Worm (Caenorhabditis elegans) whole organism, late embryonic: ENCODE data around the gene syp-2.

Experiments
- Y22D7AL.16 ChIP-seq: sonication (generic microtip); optimal IDR thresholded peaks from 2 replicates; lab custom pipeline; 2016; ENCODE audit warnings: missing genetic modification characterization, missing compliant biosample characterization
- ahr-1 ChIP-seq: sonication (generic microtip); optimal IDR thresholded peaks from 2 replicates; lab custom pipeline; 2016; ENCODE audit warnings: missing genetic modification characterization, missing compliant biosample characterization
- ama-1 ChIP-seq: fragments of 150-350 bp; optimal IDR thresholded peaks from 2 replicates; lab custom pipeline; 2014
- ceh-14 ChIP-seq: sonication (generic microtip); optimal IDR thresholded peaks from 2 replicates; lab custom pipeline; 2016; ENCODE audit warnings: missing genotype, missing genetic modification characterization, missing compliant biosample characterization
- ceh-18 ChIP-seq: sonication (generic microtip); optimal IDR thresholded peaks from 2 replicates; lab custom pipeline; 2016; ENCODE audit warnings: missing genetic modification characterization, missing compliant biosample characterization
- ceh-19 ChIP-seq: fragments of 200-800 bp; sonication (Bioruptor generic); optimal IDR thresholded peaks from 2 replicates; lab custom pipeline; 2018; ENCODE audit warnings: mild to moderate bottlenecking, missing genetic modification characterization, missing compliant biosample characterization
- ceh-45 ChIP-seq: fragments of 200-800 bp; sonication (Bioruptor generic); IDR thresholded peaks from 2 replicates; pipeline ENCODE4 v1.3.6; 2022; ENCODE audit warnings: missing genetic modification reagents, missing genetic modification characterization, missing compliant biosample characterization
- ceh-48 ChIP-seq: sonication (generic microtip); optimal IDR thresholded peaks from 2 replicates; lab custom pipeline; 2016; ENCODE audit warnings: missing genetic modification characterization, inconsistent platforms, missing compliant biosample characterization
- ceh-6 ChIP-seq: fragments of 200-800 bp; sonication (Bioruptor generic); optimal IDR thresholded peaks from 2 replicates; lab custom pipeline; 2018; ENCODE audit warnings: mild to moderate bottlenecking, missing genetic modification characterization, missing compliant biosample characterization
- che-1 ChIP-seq: sonication (generic microtip); optimal IDR thresholded peaks from 2 replicates; lab custom pipeline; 2016; ENCODE audit warnings: mild to moderate bottlenecking, missing genetic modification characterization, missing compliant biosample characterization
- dmd-4 ChIP-seq: sonication (generic microtip); optimal IDR thresholded peaks from 2 replicates; lab custom pipeline; 2016; ENCODE audit warnings: borderline replicate concordance, missing genetic modification characterization, missing compliant biosample characterization
- dve-1 ChIP-seq: sonication (generic microtip); optimal IDR thresholded peaks from 2 replicates; lab custom pipeline; 2017; ENCODE audit warnings: antibody characterized with exemption, mild to moderate bottlenecking, missing genetic modification characterization, missing compliant biosample characterization
- elt-2 ChIP-seq: sonication (generic microtip); optimal IDR thresholded peaks from 2 replicates; lab custom pipeline; 2016; ENCODE audit warnings: missing genetic modification reagents, missing genetic modification characterization, missing compliant biosample characterization
- elt-4 ChIP-seq: sonication (generic microtip); optimal IDR thresholded peaks from 2 replicates; lab custom pipeline; 2016; ENCODE audit warnings: missing genetic modification characterization, missing compliant biosample characterization
- fax-1 ChIP-seq: sonication (generic microtip); optimal IDR thresholded peaks from 2 replicates; lab custom pipeline; 2016; ENCODE audit warnings: missing genotype, missing genetic modification characterization, missing compliant biosample characterization
- fkh-10 ChIP-seq: fragments of 150-350 bp; optimal IDR thresholded peaks from 2 replicates; lab custom pipeline; 2014; ENCODE audit warnings: missing biosample characterization, missing genetic modification reagents, missing genetic modification characterization
- gmeb-2 ChIP-seq: sonication (generic microtip); optimal IDR thresholded peaks from 2 replicates; lab custom pipeline; 2016; ENCODE audit warnings: missing genetic modification characterization, inconsistent platforms, missing compliant biosample characterization
- lim-6 ChIP-seq: sonication (generic microtip); optimal IDR thresholded peaks from 2 replicates; lab custom pipeline; 2016; ENCODE audit warnings: missing genetic modification characterization, missing compliant biosample characterization
- madf-2 ChIP-seq: sonication (generic microtip); optimal IDR thresholded peaks from 2 replicates; lab custom pipeline; 2017; ENCODE audit warnings: missing genetic modification characterization, missing compliant biosample characterization
- mec-3 ChIP-seq: sonication (generic microtip); optimal IDR thresholded peaks from 2 replicates; lab custom pipeline; 2016; ENCODE audit warnings: borderline replicate concordance, missing genetic modification characterization, missing compliant biosample characterization
- nfya-1 ChIP-seq: sonication (generic microtip); optimal IDR thresholded peaks from 2 replicates; lab custom pipeline; 2017; ENCODE audit warnings: missing genetic modification characterization, mild to moderate bottlenecking, missing compliant biosample characterization, antibody characterized with exemption, moderate library complexity
- nhr-232 ChIP-seq: sonication (generic microtip); optimal IDR thresholded peaks from 2 replicates; lab custom pipeline; 2016; ENCODE audit warnings: missing genetic modification characterization, missing compliant biosample characterization
- pat-9 ChIP-seq: fragments of 200-800 bp; sonication (Bioruptor generic); optimal IDR thresholded peaks from 2 replicates; lab custom pipeline; 2018; ENCODE audit warnings: mild to moderate bottlenecking, missing genetic modification characterization, moderate library complexity, missing compliant biosample characterization
- pax-1 ChIP-seq: fragments of 150-350 bp; optimal IDR thresholded peaks from 2 replicates; lab custom pipeline; 2014; ENCODE audit warnings: missing biosample characterization, missing genetic modification characterization
- pqm-1 ChIP-seq: sonication (generic microtip); optimal IDR thresholded peaks from 2 replicates; lab custom pipeline; 2016; ENCODE audit warnings: missing genetic modification characterization, missing compliant biosample characterization
- pros-1 ChIP-seq: fragments of 150-350 bp; optimal IDR thresholded peaks from 2 replicates; lab custom pipeline; 2014; ENCODE audit warnings: missing biosample characterization, missing genetic modification reagents, missing genetic modification characterization
- ref-2 ChIP-seq: sonication (generic microtip); optimal IDR thresholded peaks from 2 replicates; lab custom pipeline; 2016; ENCODE audit warnings: missing genetic modification characterization, missing compliant biosample characterization
- rnt-1 ChIP-seq: sonication (generic microtip); optimal IDR thresholded peaks from 2 replicates; lab custom pipeline; 2016; ENCODE audit warnings: missing genetic modification characterization, missing compliant biosample characterization
- sox-4 ChIP-seq: sonication (generic microtip); optimal IDR thresholded peaks from 2 replicates; lab custom pipeline; 2017; ENCODE audit warnings: mild to moderate bottlenecking, missing genetic modification characterization, inconsistent platforms, missing compliant biosample characterization
- tbx-2 ChIP-seq: sonication (generic microtip); optimal IDR thresholded peaks from 2 replicates; lab custom pipeline; 2016; ENCODE audit warnings: missing genetic modification characterization, missing compliant biosample characterization
- tbx-7 ChIP-seq: sonication (generic microtip); optimal IDR thresholded peaks from 2 replicates; lab custom pipeline; 2016; ENCODE audit warnings: missing genotype, missing genetic modification characterization, missing compliant biosample characterization
- unc-3 ChIP-seq, 2 experiments: fragments of 200-800 bp in 1 of 2; sonication (Bioruptor generic) in 1 of 2; sonication (generic microtip) in 1 of 2; conservative IDR thresholded peaks in 1 of 2; optimal IDR thresholded peaks in 1 of 2; 2 replicates each; pipeline versions ENCODE4 v1.3.6 to Lab custom; 2016 to 2022; ENCODE audit warnings: missing compliant biosample characterization in 2 of 2, missing genetic modification characterization in 2 of 2, missing genetic modification reagents in 1 of 2
- unc-42 ChIP-seq: sonication (generic microtip); optimal IDR thresholded peaks from 2 replicates; lab custom pipeline; 2016; ENCODE audit warnings: missing genotype, missing genetic modification characterization, missing compliant biosample characterization
- unc-55 ChIP-seq: sonication (generic microtip); optimal IDR thresholded peaks from 2 replicates; lab custom pipeline; 2017; ENCODE audit warnings: missing biosample characterization, missing genetic modification reagents, missing genetic modification characterization

Gene syp-2

DNA sequence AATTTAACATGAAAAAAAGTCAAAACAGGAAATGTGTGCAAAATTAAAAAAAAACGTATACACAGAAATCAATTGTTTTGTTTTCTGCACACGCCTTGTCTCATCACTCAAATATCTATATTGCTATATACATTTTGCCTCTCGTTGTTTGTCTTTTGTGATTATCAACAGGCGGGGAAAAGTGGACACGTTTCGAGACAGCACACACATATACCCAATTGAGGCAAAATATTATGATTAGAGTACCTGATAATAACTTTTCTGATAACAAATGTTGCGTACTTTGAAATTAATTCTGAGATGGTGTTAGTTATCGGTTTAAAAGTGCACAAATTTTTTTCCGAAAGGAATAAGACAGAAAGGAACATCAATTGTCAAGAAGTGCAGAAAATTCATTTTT, 23.6 kb downstream of the syp-2 start:
- no peak for TF ChIP-seq madf-2 (tag; lab: Kevin White, UChicago)
- no peak for TF ChIP-seq nfya-1 (tag; lab: Kevin White, UChicago)
- TF ChIP-seq ama-1 (lab: Kevin White, UChicago) = no peak
- peak; percentile 91 for TF ChIP-seq elt-2
- TF ChIP-seq Y22D7AL.16 (tag; lab: Kevin White, UChicago) = no peak

DNA sequence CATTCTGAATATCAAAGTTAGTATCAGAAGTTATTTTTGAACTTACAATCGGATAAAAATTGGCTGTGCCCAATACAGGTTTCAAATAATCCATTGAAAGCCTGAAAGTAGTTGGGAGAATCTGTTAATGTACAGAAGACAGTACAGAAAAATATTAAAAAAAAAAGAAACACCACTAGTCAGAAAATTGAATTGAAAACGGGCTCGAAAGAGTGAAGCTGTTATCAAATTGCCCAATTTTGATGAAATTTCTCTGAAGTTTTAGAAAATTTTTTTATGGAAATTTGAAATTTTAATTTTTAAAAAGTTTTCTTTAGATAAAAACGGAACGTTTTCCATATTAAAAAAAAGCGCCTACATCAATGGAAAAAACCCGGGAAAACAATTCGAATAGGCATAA, 30.8 kb downstream of the syp-2 start, which contains the start of gene C18C4.7:
C18C4.7 (minus strand) TSS at position 101 of the 400 bp plus-strand sequence.
- TF ChIP-seq unc-3 (GFP tag; conservative IDR thresholded peaks at IDR 0.05; lab: Robert Waterston, UW) (no peak), unc-3 (tag; optimal IDR thresholded peaks at IDR 0.05; lab: Kevin White, UChicago) (no peak), ceh-45 (GFP tag; lab: Robert Waterston, UW) (no peak), pros-1 (tag; lab: Kevin White, UChicago) (no peak), pax-1 (tag; lab: Kevin White, UChicago) (no peak), ahr-1 (tag; lab: Kevin White, UChicago) (no peak), tbx-7 (tag; lab: Kevin White, UChicago) (no peak), ref-2 (tag; lab: Kevin White, UChicago) (no peak), nhr-232 (tag; lab: Kevin White, UChicago) (no peak), elt-4 (tag; lab: Kevin White, UChicago) (no peak), tbx-2 (tag; lab: Kevin White, UChicago) (no peak)

DNA sequence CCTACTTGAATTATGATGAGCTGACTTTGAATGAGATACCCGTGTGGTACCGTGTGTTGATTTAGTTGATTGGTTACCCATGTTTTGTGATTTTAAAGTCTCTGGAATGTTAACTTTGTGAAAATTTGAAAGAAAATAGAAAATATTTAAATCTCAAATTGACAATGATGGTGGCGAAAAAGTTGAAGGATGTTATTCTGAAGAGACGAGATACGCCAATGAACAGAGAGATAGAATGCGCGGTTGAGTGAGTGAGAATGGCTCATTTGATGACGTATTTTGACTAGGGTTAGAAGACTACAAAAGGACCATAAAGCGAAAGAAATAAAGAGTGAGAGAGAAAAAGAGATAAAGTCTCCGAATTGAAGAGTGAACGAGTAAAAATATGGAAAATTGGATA, 34.1 kb downstream of the syp-2 start, which contains the start of gene glb-6:
glb-6 (minus strand) TSS at position 101 of the 400 bp plus-strand sequence.
- TF ChIP-seq dve-1 (tag; lab: Kevin White, UChicago) (no peak), che-1 (tag; lab: Kevin White, UChicago) (no peak), pat-9 (no peak), nfya-1 (tag; lab: Kevin White, UChicago) (no peak), unc-55 (no peak), unc-3 (GFP tag; conservative IDR thresholded peaks at IDR 0.05; lab: Robert Waterston, UW) (no peak), unc-3 (tag; optimal IDR thresholded peaks at IDR 0.05; lab: Kevin White, UChicago) (no peak), ama-1 (lab: Kevin White, UChicago) (no peak), dmd-4 (tag; lab: Kevin White, UChicago) (no peak), ceh-18 (tag; lab: Kevin White, UChicago) (no peak), ref-2 (tag; lab: Kevin White, UChicago) (no peak), tbx-7 (tag; lab: Kevin White, UChicago) (no peak), pax-1 (tag; lab: Kevin White, UChicago) (no peak), nhr-232 (tag; lab: Kevin White, UChicago) (no peak), ceh-14 (tag; lab: Kevin White, UChicago) (no peak), elt-4 (tag; lab: Kevin White, UChicago) (no peak)

DNA sequence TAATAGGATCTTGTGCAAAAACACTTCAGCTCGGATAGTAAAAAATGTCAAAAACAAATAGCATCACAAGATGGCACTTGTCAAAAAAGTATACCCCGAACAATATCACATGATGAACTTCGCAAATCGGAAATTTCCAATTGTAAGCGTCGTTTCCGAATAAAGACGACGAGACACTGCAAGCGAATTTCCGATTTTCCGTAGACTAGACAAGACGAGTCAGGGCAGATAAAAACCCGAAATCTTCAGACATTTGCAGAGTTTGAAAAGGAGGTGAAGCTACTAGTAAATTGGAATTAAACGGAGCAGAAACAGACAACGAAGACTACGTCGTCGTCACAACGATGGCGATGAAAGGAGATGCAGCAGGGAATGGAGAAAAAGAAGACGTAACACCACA, 35.4 kb downstream of the syp-2 start:
- TF ChIP-seq unc-42 (tag; lab: Kevin White, UChicago) (peak; percentile 37), lim-6 (tag; lab: Kevin White, UChicago) (no peak), ceh-19 (no peak)

DNA sequence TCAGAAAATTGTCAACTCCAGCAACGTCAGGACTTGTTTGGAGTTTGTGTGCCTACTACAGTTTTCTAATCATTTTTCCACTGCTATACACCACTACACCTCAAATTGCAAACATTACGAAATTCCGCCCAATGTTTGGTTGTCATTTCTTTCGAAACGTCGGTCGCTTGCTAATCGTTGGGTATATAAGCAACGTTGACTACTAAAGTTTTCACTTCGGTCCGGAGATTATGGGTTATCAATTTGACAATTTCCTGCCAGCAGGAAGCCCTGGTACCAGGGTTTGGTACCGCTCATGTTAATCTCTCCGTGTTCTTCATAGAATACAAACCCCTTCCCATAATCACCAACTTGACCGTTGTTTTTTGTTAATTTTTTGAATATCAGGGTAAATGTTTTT, 39.7 kb downstream of the syp-2 start:
- TF ChIP-seq dve-1 (tag; lab: Kevin White, UChicago) = peak; percentile 77
- TF ChIP-seq mec-3 (tag; lab: Kevin White, UChicago) = no peak
- no peak for TF ChIP-seq ceh-6 (GFP tag; lab: Kevin White, UChicago)
- TF ChIP-seq gmeb-2 (tag; lab: Kevin White, UChicago) = peak; percentile 20

DNA sequence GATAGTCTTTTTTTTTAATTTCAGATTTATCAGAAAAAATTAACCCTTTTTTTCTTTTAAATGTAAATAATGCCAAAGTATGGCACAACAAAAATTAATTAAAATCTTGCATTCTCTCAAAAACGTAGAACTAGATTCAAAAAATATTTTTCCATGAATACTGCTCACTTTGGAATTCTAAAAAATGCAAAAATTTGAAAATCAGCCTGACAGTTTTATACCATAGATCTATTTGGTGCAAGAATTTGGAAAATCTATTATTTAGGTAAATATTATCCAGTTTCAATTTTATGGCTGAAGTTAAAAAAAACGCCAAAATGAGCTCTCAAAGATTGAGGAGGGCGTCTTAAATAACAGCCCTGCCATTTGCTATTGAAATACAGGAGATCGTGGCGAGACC, 43.4 kb downstream of the syp-2 start:
- no peak for TF ChIP-seq fax-1
- no peak for TF ChIP-seq fkh-10 (GFP tag; lab: Kevin White, UChicago)
- no peak for TF ChIP-seq nhr-232 (tag; lab: Kevin White, UChicago)
- no peak for TF ChIP-seq pqm-1 (tag; lab: Kevin White, UChicago)
- no peak for TF ChIP-seq rnt-1 (tag; lab: Kevin White, UChicago)
- TF ChIP-seq pax-1 (tag; lab: Kevin White, UChicago) = no peak
- no peak for TF ChIP-seq ceh-48 (tag; lab: Kevin White, UChicago)
- TF ChIP-seq sox-4 (tag; lab: Kevin White, UChicago) = no peak
